Worm (Caenorhabditis elegans) whole organism, early embryonic: ENCODE data around the gene Y54G2A.15.

ENCODE experiments used
- B0310.2 ChIP-seq: sonication (generic microtip); optimal IDR thresholded peaks from 2 replicates; lab custom pipeline; 2016; ENCODE audit warnings: mild to moderate bottlenecking, missing genetic modification characterization, missing compliant biosample characterization
- F13C5.2 ChIP-seq: sonication (generic microtip); optimal IDR thresholded peaks from 2 replicates; lab custom pipeline; 2017; ENCODE audit warnings: mild to moderate bottlenecking, missing genetic modification characterization, inconsistent platforms, missing compliant biosample characterization
- aly-1 ChIP-seq: sonication (generic microtip); optimal IDR thresholded peaks from 2 replicates; lab custom pipeline; 2016; ENCODE audit warnings: missing genetic modification characterization, missing compliant biosample characterization
- ama-1 ChIP-seq: fragments of 150-350 bp; optimal IDR thresholded peaks from 2 replicates; lab custom pipeline; 2014
- ceh-13 ChIP-seq: fragments of 200-800 bp; sonication (Bioruptor generic); optimal IDR thresholded peaks from 2 replicates; lab custom pipeline; 2018; ENCODE audit warnings: mild to moderate bottlenecking, missing genetic modification characterization, missing compliant biosample characterization
- ceh-36 ChIP-seq: sonication (generic microtip); optimal IDR thresholded peaks from 2 replicates; lab custom pipeline; 2016; ENCODE audit warnings: missing genetic modification characterization, inconsistent platforms, missing compliant biosample characterization
- ets-7 ChIP-seq: sonication (generic microtip); optimal IDR thresholded peaks from 2 replicates; lab custom pipeline; 2016; ENCODE audit warnings: missing genotype, missing genetic modification characterization, missing compliant biosample characterization
- flt-1 ChIP-seq: fragments of 200-800 bp; sonication (Bioruptor generic); IDR thresholded peaks from 2 replicates; pipeline ENCODE4 v1.3.6; 2022; ENCODE audit warnings: missing genetic modification characterization, missing compliant biosample characterization
- hmbx-1 ChIP-seq: sonication (generic microtip); optimal IDR thresholded peaks from 2 replicates; lab custom pipeline; 2016; ENCODE audit warnings: mild to moderate bottlenecking, missing genetic modification characterization, missing compliant biosample characterization
- hmg-4 ChIP-seq: fragments of 200-800 bp; sonication (Bioruptor generic); optimal IDR thresholded peaks from 2 replicates; lab custom pipeline; 2018; ENCODE audit warnings: mild to moderate bottlenecking, missing genetic modification characterization, missing compliant biosample characterization
- hnd-1 ChIP-seq: sonication (generic microtip); optimal IDR thresholded peaks from 2 replicates; lab custom pipeline; 2016; ENCODE audit warnings: missing genetic modification characterization, missing compliant biosample characterization
- pes-1 ChIP-seq: fragments of 200-800 bp; sonication (Bioruptor generic); IDR thresholded peaks from 2 replicates; pipeline ENCODE4 v1.3.6; 2022; ENCODE audit warnings: missing genetic modification reagents, missing genetic modification characterization, missing compliant biosample characterization
- scrt-1 ChIP-seq: fragments of 200-800 bp; sonication (Bioruptor generic); IDR thresholded peaks from 2 replicates; pipeline ENCODE4 v1.3.6; 2022; ENCODE audit warnings: missing genetic modification characterization, missing compliant biosample characterization
- sea-1 ChIP-seq: fragments of 200-800 bp; sonication (Bioruptor generic); conservative IDR thresholded peaks from 2 replicates; pipeline ENCODE4 v1.3.6; 2022; ENCODE audit warnings: missing genetic modification characterization, missing compliant biosample characterization
- tbx-11 ChIP-seq: fragments of 200-800 bp; sonication (Bioruptor generic); IDR thresholded peaks from 2 replicates; pipeline ENCODE4 v1.3.6; 2022; ENCODE audit warnings: missing genetic modification characterization, missing compliant biosample characterization
- tbx-37 ChIP-seq: fragments of 200-800 bp; sonication (Bioruptor generic); conservative IDR thresholded peaks from 2 replicates; pipeline ENCODE4 v1.3.6; 2022; ENCODE audit warnings: missing genetic modification reagents, missing genetic modification characterization, missing compliant biosample characterization
- tra-4 ChIP-seq: sonication (generic microtip); optimal IDR thresholded peaks from 2 replicates; lab custom pipeline; 2017; ENCODE audit warnings: missing genetic modification characterization, missing compliant biosample characterization

Gene Y54G2A.15

ce11 chrIV:2855056-2855752 lies 11.4 kb upstream of the Y54G2A.15 start:
- TF ChIP-seq ceh-36 (tag; lab: Kevin White, UChicago) (no peak), ets-7 (tag; lab: Kevin White, UChicago) (no peak), hmg-4 (GFP tag; lab: Kevin White, UChicago) (no peak), ama-1 (lab: Kevin White, UChicago) (no peak), hnd-1 (tag; lab: Kevin White, UChicago) (no peak), tbx-11 (GFP tag; lab: Robert Waterston, UW) (no peak), aly-1 (tag; lab: Kevin White, UChicago) (no peak), F13C5.2 (no peak), tra-4 (tag; lab: Kevin White, UChicago) (no peak), ceh-13 (no peak), scrt-1 (GFP tag; lab: Robert Waterston, UW) (no peak), sea-1 (GFP tag; lab: Robert Waterston, UW) (no peak), flt-1 (GFP tag; lab: Robert Waterston, UW) (no peak)

ce11 chrIV:2854161-2854560 lies 10.4 kb upstream of the Y54G2A.15 start:
- TF ChIP-seq tbx-11 (GFP tag; lab: Robert Waterston, UW) = no peak
- TF ChIP-seq scrt-1 (GFP tag; lab: Robert Waterston, UW) = no peak
- TF ChIP-seq ceh-36 (tag; lab: Kevin White, UChicago) = no peak
- no peak for TF ChIP-seq flt-1 (GFP tag; lab: Robert Waterston, UW)
- TF ChIP-seq B0310.2 = no peak
- no peak for TF ChIP-seq hmg-4 (GFP tag; lab: Kevin White, UChicago)
- no peak for TF ChIP-seq pes-1 (GFP tag; lab: Robert Waterston, UW)
- TF ChIP-seq hmbx-1 = no peak
- TF ChIP-seq F13C5.2 = no peak
- TF ChIP-seq sea-1 (GFP tag; lab: Robert Waterston, UW) = no peak
- no peak for TF ChIP-seq ceh-13
- TF ChIP-seq aly-1 (tag; lab: Kevin White, UChicago) = no peak
- TF ChIP-seq hnd-1 (tag; lab: Kevin White, UChicago) = no peak
- no peak for TF ChIP-seq tra-4 (tag; lab: Kevin White, UChicago)
- no peak for TF ChIP-seq ama-1 (lab: Kevin White, UChicago)
- no peak for TF ChIP-seq tbx-37
- no peak for TF ChIP-seq ets-7 (tag; lab: Kevin White, UChicago)

- no peak for TF ChIP-seq tbx-11 (GFP tag; lab: Robert Waterston, UW)
- no peak for TF ChIP-seq tbx-37
- no peak for TF ChIP-seq ceh-36 (tag; lab: Kevin White, UChicago)
- TF ChIP-seq hnd-1 (tag; lab: Kevin White, UChicago) = no peak
- no peak for TF ChIP-seq tra-4 (tag; lab: Kevin White, UChicago)
- no peak for TF ChIP-seq pes-1 (GFP tag; lab: Robert Waterston, UW)
- no peak for TF ChIP-seq aly-1 (tag; lab: Kevin White, UChicago)
- no peak for TF ChIP-seq scrt-1 (GFP tag; lab: Robert Waterston, UW)
- no peak for TF ChIP-seq F13C5.2
- no peak for TF ChIP-seq hmbx-1
- TF ChIP-seq B0310.2 = no peak
- TF ChIP-seq flt-1 (GFP tag; lab: Robert Waterston, UW) = no peak
- TF ChIP-seq ceh-13 = no peak
- TF ChIP-seq ets-7 (tag; lab: Kevin White, UChicago) = no peak
- TF ChIP-seq ama-1 (lab: Kevin White, UChicago) = no peak
- TF ChIP-seq sea-1 (GFP tag; lab: Robert Waterston, UW) = no peak
- TF ChIP-seq hmg-4 (GFP tag; lab: Kevin White, UChicago) = no peak
These were observed 9.4 kb upstream of the Y54G2A.15 start, which contains the start of gene Y54G2A.49 for ce11 chrIV:2853164-2853563. Y54G2A.49 (minus strand) TSS chrIV:2853264.

- TF ChIP-seq ets-7 (tag; lab: Kevin White, UChicago) = no peak
- no peak for TF ChIP-seq tbx-37
- TF ChIP-seq ceh-36 (tag; lab: Kevin White, UChicago) = no peak
- TF ChIP-seq flt-1 (GFP tag; lab: Robert Waterston, UW) = no peak
- TF ChIP-seq tra-4 (tag; lab: Kevin White, UChicago) = no peak
- no peak for TF ChIP-seq tbx-11 (GFP tag; lab: Robert Waterston, UW)
- no peak for TF ChIP-seq F13C5.2
- no peak for TF ChIP-seq hnd-1 (tag; lab: Kevin White, UChicago)
- TF ChIP-seq pes-1 (GFP tag; lab: Robert Waterston, UW) = no peak
- TF ChIP-seq aly-1 (tag; lab: Kevin White, UChicago) = no peak
- no peak for TF ChIP-seq B0310.2
- no peak for TF ChIP-seq sea-1 (GFP tag; lab: Robert Waterston, UW)
- TF ChIP-seq ceh-13 = no peak
- no peak for TF ChIP-seq hmg-4 (GFP tag; lab: Kevin White, UChicago)
- no peak for TF ChIP-seq scrt-1 (GFP tag; lab: Robert Waterston, UW)
- TF ChIP-seq ama-1 (lab: Kevin White, UChicago) = no peak
- TF ChIP-seq hmbx-1 = no peak
These were observed 7.8 kb upstream of the Y54G2A.15 start for ce11 chrIV:2851625-2852024.

- TF ChIP-seq hmg-4 (GFP tag; lab: Kevin White, UChicago) (no peak), hmbx-1 (no peak), scrt-1 (GFP tag; lab: Robert Waterston, UW) (no peak), ceh-13 (no peak), ets-7 (tag; lab: Kevin White, UChicago) (no peak), ama-1 (lab: Kevin White, UChicago) (no peak), B0310.2 (no peak), tbx-37 (no peak), sea-1 (GFP tag; lab: Robert Waterston, UW) (no peak)
These were observed 6.8 kb upstream of the Y54G2A.15 start, which contains the start of gene clec-85 for ce11 chrIV:2850586-2850985. clec-85 (plus strand) TSS chrIV:2850886.

- no peak for TF ChIP-seq tbx-37
- no peak for TF ChIP-seq B0310.2
- no peak for TF ChIP-seq tbx-11 (GFP tag; lab: Robert Waterston, UW)
These were observed 5.5 kb upstream of the Y54G2A.15 start for ce11 chrIV:2849269-2849668.

ce11 chrIV:2846264-2846663 lies 2.5 kb upstream of the Y54G2A.15 start, which contains the start of gene Y54G2A.40:
Y54G2A.40 (plus strand) TSS chrIV:2846476.
- no peak for TF ChIP-seq hmbx-1
- TF ChIP-seq pes-1 (GFP tag; lab: Robert Waterston, UW) = no peak
- no peak for TF ChIP-seq F13C5.2
- TF ChIP-seq tra-4 (tag; lab: Kevin White, UChicago) = no peak
- no peak for TF ChIP-seq tbx-37
- TF ChIP-seq B0310.2 = no peak
- TF ChIP-seq flt-1 (GFP tag; lab: Robert Waterston, UW) = no peak
- TF ChIP-seq aly-1 (tag; lab: Kevin White, UChicago) = no peak
- no peak for TF ChIP-seq scrt-1 (GFP tag; lab: Robert Waterston, UW)
- TF ChIP-seq tbx-11 (GFP tag; lab: Robert Waterston, UW) = no peak
- no peak for TF ChIP-seq hnd-1 (tag; lab: Kevin White, UChicago)
- no peak for TF ChIP-seq ets-7 (tag; lab: Kevin White, UChicago)
- no peak for TF ChIP-seq hmg-4 (GFP tag; lab: Kevin White, UChicago)
- TF ChIP-seq ama-1 (lab: Kevin White, UChicago) = no peak
- TF ChIP-seq sea-1 (GFP tag; lab: Robert Waterston, UW) = no peak
- TF ChIP-seq ceh-36 (tag; lab: Kevin White, UChicago) = no peak
- TF ChIP-seq ceh-13 = no peak
